Fruit fly (Drosophila melanogaster): Measurements from ENCODE around the gene CG14441.

The CG14441 gene

dm6 chrX:6673637-6674487 lies 25.4 kb upstream of the CG14441 start, which contains the start of the genes CG3198 and Mcm6 (continued):
- no peak for TF ChIP-seq scrt (GFP tag; optimal IDR thresholded peaks at IDR 0.05)
- TF ChIP-seq CG34224 (GFP tag; IDR thresholded peaks at IDR 0.05; ENCODE audit: partially characterized antibody): peak; percentile 77
- TF ChIP-seq sr (GFP tag; IDR thresholded peaks at IDR 0.05): peak; percentile 62; the same call in 2 of the 3 replicates
- no peak for TF ChIP-seq NC2α (GFP tag; optimal IDR thresholded peaks at IDR 0.05)
- TF ChIP-seq pzg (GFP tag; optimal IDR thresholded peaks at IDR 0.05): peak; percentile 48
- no peak for TF ChIP-seq CG34376 (GFP tag; optimal IDR thresholded peaks at IDR 0.05)
- no peak for TF ChIP-seq CG16863 (GFP tag; optimal IDR thresholded peaks at IDR 0.05)
- TF ChIP-seq Dp (GFP tag; optimal IDR thresholded peaks at IDR 0.05): peak; percentile 81
- TF ChIP-seq unpg (GFP tag; optimal IDR thresholded peaks at IDR 0.05): no peak
- TF ChIP-seq Mad (GFP tag; optimal IDR thresholded peaks at IDR 0.05): no peak
- TF ChIP-seq CG4730 (GFP tag; IDR thresholded peaks at IDR 0.05): no peak
- TF ChIP-seq Sry-δ (GFP tag; optimal IDR thresholded peaks at IDR 0.05): peak; percentile 15
- no peak for TF ChIP-seq CG6272 (GFP tag; IDR thresholded peaks at IDR 0.05)
- TF ChIP-seq lola (GFP tag; optimal IDR thresholded peaks at IDR 0.05): no peak
- no peak for TF ChIP-seq ap (GFP tag; IDR thresholded peaks at IDR 0.05)
- TF ChIP-seq amos (GFP tag; IDR thresholded peaks at IDR 0.05; ENCODE audit: partially characterized antibody): peak; percentile 76
- peak; percentile 62 for TF ChIP-seq sna (GFP tag; IDR thresholded peaks at IDR 0.05; ENCODE audit: partially characterized antibody)
- TF ChIP-seq jigr1 (GFP tag; IDR thresholded peaks at IDR 0.05): no peak
- no peak for TF ChIP-seq CG12236 (GFP tag; optimal IDR thresholded peaks at IDR 0.05)
- TF ChIP-seq vvl (GFP tag; IDR thresholded peaks at IDR 0.05): no peak
- peak; percentile 59; the same call in 1 of the 3 replicates for TF ChIP-seq vnd (GFP tag; IDR thresholded peaks at IDR 0.05; ENCODE audit: partially characterized antibody)
- TF ChIP-seq twi (tag; optimal IDR thresholded peaks at IDR 0.05): no peak
- TF ChIP-seq CG7963 (GFP tag; IDR thresholded peaks at IDR 0.05; ENCODE audit: partially characterized antibody): peak; percentile 54; the same call in 1 of the 3 replicates
- no peak for TF ChIP-seq CG8089 (GFP tag; optimal IDR thresholded peaks at IDR 0.05)
- TF ChIP-seq CG4404 (GFP tag; IDR thresholded peaks at IDR 0.05): no peak
- TF ChIP-seq Asciz (GFP tag; optimal IDR thresholded peaks at IDR 0.05): no peak
- no peak for TF ChIP-seq zen (tag; optimal IDR thresholded peaks at IDR 0.05)
- no peak for TF ChIP-seq pan (optimal IDR thresholded peaks at IDR 0.05)
- no peak for TF ChIP-seq pan (GFP tag; optimal IDR thresholded peaks at IDR 0.05 in 1 of 2, IDR thresholded peaks at IDR 0.05 in 1 of 2)
- TF ChIP-seq unc-4 (GFP tag; IDR thresholded peaks at IDR 0.05; ENCODE audit: partially characterized antibody): peak; percentile 71
- no peak for TF ChIP-seq CG8944 (GFP tag; optimal IDR thresholded peaks at IDR 0.05)
- peak; percentile 12 for TF ChIP-seq Nf-YC (tag; optimal IDR thresholded peaks at IDR 0.05)
- no peak for TF ChIP-seq CG4424 (GFP tag; optimal IDR thresholded peaks at IDR 0.05)
- TF ChIP-seq gcm (GFP tag; optimal IDR thresholded peaks at IDR 0.05): no peak
- TF ChIP-seq CG14860 (GFP tag; IDR thresholded peaks at IDR 0.05; ENCODE audit: partially characterized antibody): 0 out of 3 replicates have a peak, but pooled peaks have one; percentile 39
- no peak for TF ChIP-seq ab (GFP tag; optimal IDR thresholded peaks at IDR 0.05)
- no peak for TF ChIP-seq exex (tag; optimal IDR thresholded peaks at IDR 0.05)
- TF ChIP-seq YL-1 (GFP tag; optimal IDR thresholded peaks at IDR 0.05): peak; percentile 34
- peak; percentile 54 for TF ChIP-seq CG16813 (GFP tag; IDR thresholded peaks at IDR 0.05; ENCODE audit: partially characterized antibody)
- TF ChIP-seq peb (GFP tag; IDR thresholded peaks at IDR 0.05): no peak
- TF ChIP-seq CG2875 (GFP tag; optimal IDR thresholded peaks at IDR 0.05): no peak
- TF ChIP-seq Gug (GFP tag; IDR thresholded peaks at IDR 0.05): no peak
- no peak for TF ChIP-seq CG11696 (GFP tag; IDR thresholded peaks at IDR 0.05)
- TF ChIP-seq CG10267 (tag; optimal IDR thresholded peaks at IDR 0.05): peak; percentile 28
- TF ChIP-seq Fer1 (GFP tag; optimal IDR thresholded peaks at IDR 0.05): no peak
- TF ChIP-seq Hey (tag; optimal IDR thresholded peaks at IDR 0.05): no peak
- TF ChIP-seq CG4854 (GFP tag; optimal IDR thresholded peaks at IDR 0.05): no peak
- no peak for TF ChIP-seq CG12942 (GFP tag; optimal IDR thresholded peaks at IDR 0.05)

All from whole organism, embryonic.